Worm (Caenorhabditis elegans) whole organism, L4/young adult: ENCODE measurements around the gene srd-35.

Source experiments
- W03F9.2 ChIP-seq: fragments of 150-350 bp; optimal IDR thresholded peaks from 2 replicates; lab custom pipeline; 2014; ENCODE audit warnings: missing biosample characterization, missing genetic modification characterization
- dao-5 ChIP-seq: sonication (generic microtip); optimal IDR thresholded peaks from 2 replicates; lab custom pipeline; 2016; ENCODE audit warnings: missing genotype, missing genetic modification characterization, moderate library complexity, missing compliant biosample characterization

DNA sequence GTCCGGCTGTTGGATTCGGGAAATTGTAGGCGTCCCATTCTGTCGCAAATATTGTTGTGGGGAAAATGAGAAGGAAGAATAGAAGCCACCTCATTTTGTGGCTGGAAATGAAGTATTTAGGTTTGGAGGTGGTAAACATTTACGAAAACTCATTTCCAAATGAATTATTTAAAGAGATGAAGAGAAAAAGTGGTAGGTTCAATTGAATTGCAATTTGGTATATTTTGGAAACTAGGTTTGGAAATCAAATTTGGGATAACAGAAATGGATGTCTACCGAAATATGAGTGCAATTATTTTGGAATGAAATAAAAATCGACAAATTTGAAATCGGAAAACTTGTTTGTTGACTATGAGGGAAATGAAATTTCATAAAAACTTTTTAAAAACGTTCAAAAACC, 44.6 kb downstream of the srd-35 start, which contains the start of gene F15B9.10:
- TF ChIP-seq W03F9.2 (tag; lab: Kevin White, UChicago): no peak
- no peak for TF ChIP-seq dao-5 (tag; lab: Kevin White, UChicago)
